Worm (Caenorhabditis elegans): ENCODE results near the gene klc-1.

Gene klc-1

ce11 chrIV:11080823-11081285 is 2.7 kb upstream of the klc-1 start, which contains the start of gene atg-7 (continued):
- TF ChIP-seq hlh-26 (GFP tag; conservative IDR thresholded peaks at IDR 0.05) = no peak
- TF ChIP-seq ccch-3 (GFP tag; optimal IDR thresholded peaks at IDR 0.05) = no peak
- TF ChIP-seq pbrm-1 (GFP tag; IDR thresholded peaks at IDR 0.05) = no peak
- no peak for TF ChIP-seq nfya-1 (tag; optimal IDR thresholded peaks at IDR 0.05; ENCODE audit: borderline replicate concordance, insufficient read depth)
- TF ChIP-seq cebp-1 (GFP tag; IDR thresholded peaks at IDR 0.05) = no peak
- TF ChIP-seq cebp-1 (tag; optimal IDR thresholded peaks at IDR 0.05) = peak; percentile 40
- no peak for TF ChIP-seq B0019.2 (GFP tag; conservative IDR thresholded peaks at IDR 0.05)
- TF ChIP-seq him-1 (tag; optimal IDR thresholded peaks at IDR 0.05) = peak; percentile 8
- TF ChIP-seq ztf-28 (GFP tag; IDR thresholded peaks at IDR 0.05) = no peak

DNA sequence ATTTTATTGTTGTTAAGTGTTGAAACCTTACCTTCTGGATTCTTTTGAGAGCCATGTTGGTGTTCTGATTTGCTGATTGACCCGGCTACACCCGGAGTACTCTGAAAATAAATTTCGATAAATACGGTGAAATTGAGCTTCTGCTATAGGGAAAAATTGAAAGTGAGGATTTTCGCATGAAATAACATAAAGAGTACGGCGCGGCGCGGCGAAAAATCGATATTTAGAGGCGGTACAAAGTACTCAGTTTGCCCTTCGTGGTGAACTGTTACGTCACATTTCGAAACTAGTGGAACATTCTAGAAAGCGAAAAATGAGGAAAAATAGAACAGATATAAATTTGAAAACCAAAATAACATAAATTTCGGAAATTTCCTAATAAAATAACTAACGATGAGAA is 1.4 kb upstream of the klc-1 start, which contains the start of gene let-70:
let-70 (minus strand) TSS at position 101 of the 400 bp plus-strand sequence.
- no peak for TF ChIP-seq ccch-3 (GFP tag; optimal IDR thresholded peaks at IDR 0.05)
- TF ChIP-seq mes-4 (tag; optimal IDR thresholded peaks at IDR 0.05) = no peak
- TF ChIP-seq ceh-100 (GFP tag; IDR thresholded peaks at IDR 0.05) = no peak
- 0 out of 2 replicates have a peak, but pooled peaks have one; percentile 20 for TF ChIP-seq cebp-2 (GFP tag; IDR thresholded peaks at IDR 0.05)
- TF ChIP-seq D2030.7 (GFP tag; IDR thresholded peaks at IDR 0.05) = no peak
- TF ChIP-seq lsl-1 (GFP tag; optimal IDR thresholded peaks at IDR 0.05) = no peak

- TF ChIP-seq ets-4 (GFP tag; optimal IDR thresholded peaks at IDR 0.05) (peak; percentile 73), zim-3 (tag; optimal IDR thresholded peaks at IDR 0.05) (peak; percentile 44), ceh-79 (tag; optimal IDR thresholded peaks at IDR 0.05) (peak; percentile 46), hsf-1 (GFP tag; IDR thresholded peaks at IDR 0.05) (0 out of 2 replicates have a peak, but pooled peaks have one; percentile 6), B0035.1 (tag; optimal IDR thresholded peaks at IDR 0.05) (peak; percentile 46), F52B5.7 (tag; optimal IDR thresholded peaks at IDR 0.05) (peak; percentile 11), ztf-28 (GFP tag; IDR thresholded peaks at IDR 0.05) (no peak), chd-7 (tag; optimal IDR thresholded peaks at IDR 0.05) (peak; percentile 90), T26A5.8 (tag; optimal IDR thresholded peaks at IDR 0.05) (no peak), lin-54 (GFP tag; optimal IDR thresholded peaks at IDR 0.05) (peak; percentile 57), madf-8 (GFP tag; conservative IDR thresholded peaks at IDR 0.05) (no peak), atf-7 (tag; optimal IDR thresholded peaks at IDR 0.05) (peak; percentile 87), pha-4 (tag; optimal IDR thresholded peaks at IDR 0.05) (no peak), egl-44 (GFP tag; IDR thresholded peaks at IDR 0.05) (peak; percentile 54; the same call in 1 of the 2 replicates), T07F8.4 (tag; optimal IDR thresholded peaks at IDR 0.05) (peak; percentile 59), akir-1 (GFP tag; optimal IDR thresholded peaks at IDR 0.05) (peak; percentile 51), fkh-3 (tag; optimal IDR thresholded peaks at IDR 0.05) (no peak), lsy-27 (tag; optimal IDR thresholded peaks at IDR 0.05; ENCODE audit: borderline replicate concordance, insufficient read depth) (no peak), tlf-1 (GFP tag; optimal IDR thresholded peaks at IDR 0.05) (peak; percentile 81), ama-1 (optimal IDR thresholded peaks at IDR 0.05) (peak; percentile 24), ama-1 (GFP tag; optimal IDR thresholded peaks at IDR 0.05) (peak in 1 of 2 experiments; percentile 40), xnd-1 (tag; optimal IDR thresholded peaks at IDR 0.05) (no peak), nhr-90 (tag; optimal IDR thresholded peaks at IDR 0.05) (peak; percentile 74), pbrm-1 (GFP tag; IDR thresholded peaks at IDR 0.05) (peak; percentile 82; the same call in 1 of the 2 replicates), F55B11.4 (tag; optimal IDR thresholded peaks at IDR 0.05; ENCODE audit: borderline replicate concordance, insufficient read depth) (no peak), die-1 (tag; optimal IDR thresholded peaks at IDR 0.05) (peak; percentile 70), lir-1 (GFP tag; conservative IDR thresholded peaks at IDR 0.05) (peak; percentile 97), him-1 (tag; optimal IDR thresholded peaks at IDR 0.05) (no peak), dpff-1 (tag; optimal IDR thresholded peaks at IDR 0.05) (no peak), hmg-1.2 (GFP tag; IDR thresholded peaks at IDR 0.05) (peak; percentile 94), sdz-38 (tag; optimal IDR thresholded peaks at IDR 0.05) (no peak), ztf-6 (GFP tag; IDR thresholded peaks at IDR 0.05) (no peak; the same call in 1 of the 2 replicates), tbp1 (GFP tag; optimal IDR thresholded peaks at IDR 0.05) (peak; percentile 65), C17E4.6 (GFP tag; IDR thresholded peaks at IDR 0.05) (0 out of 2 replicates have a peak, but pooled peaks have one; percentile 41)
Observed at ce11 chrIV:11082789-11083235, 723 bp upstream of the klc-1 start.
